Fruit fly (Drosophila melanogaster) whole organism, embryonic: Measurements from ENCODE around the gene CG15449.

Experiments used
- Abd-B ChIP-seq: fragments of 200-800 bp; sonication (Bioruptor generic); optimal IDR thresholded peaks from 2 replicates; lab custom pipeline; 2018; ENCODE audit warnings: missing biosample characterization, mild to moderate bottlenecking, missing genetic modification characterization, moderate library complexity
- Bdp1 ChIP-seq: fragments of 200-800 bp; sonication (Bioruptor generic); optimal IDR thresholded peaks from 3 replicates; lab custom pipeline; 2016; ENCODE audit warnings: missing biosample characterization, missing genetic modification characterization
- Bgb ChIP-seq: fragments of 200-800 bp; sonication (Bioruptor generic); IDR thresholded peaks from 2 replicates; pipeline ENCODE4 v1.3.6; 2022; ENCODE audit warnings: missing biosample characterization, missing genetic modification characterization; ENCODE audit not compliant: partially characterized antibody
- C15 ChIP-seq: fragments of 200-800 bp; sonication (Bioruptor generic); IDR thresholded peaks from 3 replicates; pipeline ENCODE4 v1.3.6; 2022; ENCODE audit warnings: missing biosample characterization, missing genetic modification characterization
- CG15073 ChIP-seq: fragments of 200-800 bp; sonication (Bioruptor generic); optimal IDR thresholded peaks from 2 replicates; lab custom pipeline; 2016; ENCODE audit warnings: missing biosample characterization, missing genetic modification characterization
- CG17359 ChIP-seq: fragments of 200-800 bp; sonication (Bioruptor generic); optimal IDR thresholded peaks from 3 replicates; lab custom pipeline; 2018; ENCODE audit warnings: missing biosample characterization, mild to moderate bottlenecking, missing genetic modification characterization, moderate library complexity
- CG17568 ChIP-seq: fragments of 200-800 bp; sonication (Bioruptor generic); optimal IDR thresholded peaks from 2 replicates; lab custom pipeline; 2018; ENCODE audit warnings: missing biosample characterization, mild to moderate bottlenecking, missing genetic modification characterization, moderate library complexity
- CG2120 ChIP-seq: fragments of 200-800 bp; sonication (Bioruptor generic); optimal IDR thresholded peaks from 3 replicates; lab custom pipeline; 2016; ENCODE audit warnings: missing biosample characterization, missing genetic modification characterization
- CG2202 ChIP-seq: fragments of 200-800 bp; sonication (Bioruptor generic); optimal IDR thresholded peaks from 2 replicates; lab custom pipeline; 2018; ENCODE audit warnings: missing biosample characterization, mild to moderate bottlenecking, missing genetic modification characterization
- CG2712 ChIP-seq: fragments of 200-800 bp; optimal IDR thresholded peaks from 3 replicates; lab custom pipeline; 2019; ENCODE audit warnings: missing biosample characterization, mild to moderate bottlenecking, missing genetic modification characterization, moderate library complexity
- CG3065 ChIP-seq: fragments of 200-800 bp; sonication (Bioruptor generic); optimal IDR thresholded peaks from 2 replicates; lab custom pipeline; 2016; ENCODE audit warnings: missing biosample characterization, missing genetic modification characterization
- CG3726 ChIP-seq: fragments of 200-800 bp; sonication (Bioruptor generic); IDR thresholded peaks from 3 replicates; pipeline ENCODE4, ENCODE4 v1.3.6; 2022; ENCODE audit warnings: missing biosample characterization, missing genetic modification characterization
- CG4328 ChIP-seq: fragments of 200-800 bp; sonication (Bioruptor generic); optimal IDR thresholded peaks from 3 replicates; lab custom pipeline; 2017; ENCODE audit warnings: missing biosample characterization, missing genetic modification reagents, missing genetic modification characterization
- CG4854 ChIP-seq: fragments of 200-800 bp; sonication (Bioruptor generic); optimal IDR thresholded peaks from 2 replicates; lab custom pipeline; 2016; ENCODE audit warnings: missing biosample characterization, missing genetic modification characterization, inconsistent platforms
- CG6254 ChIP-seq: fragments of 200-800 bp; sonication (Bioruptor generic); optimal IDR thresholded peaks from 3 replicates; lab custom pipeline; 2017; ENCODE audit warnings: mild to moderate bottlenecking, missing biosample characterization, missing genetic modification reagents, missing genetic modification characterization
- CG6765 ChIP-seq: fragments of 200-800 bp; sonication (Bioruptor generic); optimal IDR thresholded peaks from 3 replicates; lab custom pipeline; 2017; ENCODE audit warnings: missing biosample characterization, mild to moderate bottlenecking, missing genetic modification characterization
- CG7372 ChIP-seq: fragments of 200-800 bp; sonication (Bioruptor generic); IDR thresholded peaks from 2 replicates; pipeline ENCODE4 v1.3.6; 2022; ENCODE audit warnings: missing biosample characterization, missing genetic modification characterization
- CG7745 ChIP-seq: fragments of 200-800 bp; sonication (Bioruptor generic); optimal IDR thresholded peaks from 2 replicates; lab custom pipeline; 2018; ENCODE audit warnings: missing biosample characterization, mild to moderate bottlenecking, missing genetic modification characterization, moderate library complexity
- CG8944 ChIP-seq: fragments of 200-800 bp; sonication (Bioruptor generic); optimal IDR thresholded peaks from 3 replicates; lab custom pipeline; 2016; ENCODE audit warnings: missing biosample characterization, missing genetic modification characterization
- CG9215 ChIP-seq: fragments of 200-800 bp; sonication (Bioruptor generic); IDR thresholded peaks from 2 replicates; pipeline ENCODE4 v1.3.6; 2022; ENCODE audit warnings: missing biosample characterization, missing genetic modification characterization
- CG9609 ChIP-seq: fragments of 200-800 bp; sonication (Bioruptor generic); optimal IDR thresholded peaks from 3 replicates; lab custom pipeline; 2016; ENCODE audit warnings: missing biosample characterization, missing genetic modification characterization
- CG9727 ChIP-seq: fragments of 200-800 bp; sonication (Bioruptor generic); optimal IDR thresholded peaks from 3 replicates; lab custom pipeline; 2017; ENCODE audit warnings: missing biosample characterization, mild to moderate bottlenecking, missing genetic modification characterization
- Chrac-16 ChIP-seq: fragments of 200-800 bp; sonication (Bioruptor generic); optimal IDR thresholded peaks from 3 replicates; lab custom pipeline; 2016; ENCODE audit warnings: missing biosample characterization, missing genetic modification characterization
- D19B ChIP-seq: fragments of 200-800 bp; sonication (Bioruptor generic); optimal IDR thresholded peaks from 2 replicates; lab custom pipeline; 2017; ENCODE audit warnings: missing biosample characterization, mild to moderate bottlenecking, missing genetic modification characterization
- Dad ChIP-seq: fragments of 200-800 bp; sonication (Bioruptor generic); optimal IDR thresholded peaks from 3 replicates; lab custom pipeline; 2016; ENCODE audit warnings: missing biosample characterization, missing genetic modification characterization
- Dll ChIP-seq: fragments of 200-800 bp; sonication (Bioruptor generic); IDR thresholded peaks from 4 replicates; pipeline ENCODE4 v1.3.6; 2022; ENCODE audit warnings: missing biosample characterization, missing genetic modification characterization; ENCODE audit not compliant: partially characterized antibody
- Ets65A ChIP-seq: fragments of 200-800 bp; sonication (Bioruptor generic); peaks from one replicate; lab custom pipeline; 2016; ENCODE audit warnings: missing biosample characterization, missing genetic modification characterization
- Gsc ChIP-seq: fragments of 200-800 bp; sonication (Bioruptor generic); IDR thresholded peaks from 2 replicates; pipeline ENCODE4 v1.3.6; 2022; ENCODE audit warnings: missing biosample characterization, missing genetic modification characterization
- HHEX ChIP-seq: fragments of 200-800 bp; sonication (Bioruptor generic); optimal IDR thresholded peaks from 3 replicates; lab custom pipeline; 2017; ENCODE audit warnings: missing biosample characterization, mild to moderate bottlenecking, missing genetic modification characterization, missing genetic modification reagents
- MBD-R2 ChIP-seq: fragments of 200-800 bp; sonication (Bioruptor generic); IDR thresholded peaks from 2 replicates; pipeline ENCODE4 v1.3.6; 2022; ENCODE audit warnings: missing biosample characterization, missing genetic modification characterization
- Myb ChIP-seq: fragments of 200-800 bp; sonication (Bioruptor generic); optimal IDR thresholded peaks from 2 replicates; lab custom pipeline; 2016; ENCODE audit warnings: missing biosample characterization, missing genetic modification characterization
- NfI ChIP-seq: fragments of 200-800 bp; sonication (Bioruptor generic); optimal IDR thresholded peaks from 3 replicates; lab custom pipeline; 2018; ENCODE audit warnings: missing biosample characterization, mild to moderate bottlenecking, missing genetic modification characterization, moderate library complexity
- Ravus ChIP-seq: fragments of 200-800 bp; sonication (Bioruptor generic); IDR thresholded peaks from 2 replicates; pipeline ENCODE4 v1.3.6; 2022; ENCODE audit warnings: missing biosample characterization, missing genetic modification characterization
- ewg ChIP-seq: fragments of 200-800 bp; sonication (Bioruptor generic); optimal IDR thresholded peaks from 3 replicates; lab custom pipeline; 2017; ENCODE audit warnings: mild to moderate bottlenecking, missing biosample characterization, missing genetic modification reagents, missing genetic modification characterization
- fd3F ChIP-seq: fragments of 200-800 bp; sonication (Bioruptor generic); optimal IDR thresholded peaks from 2 replicates; lab custom pipeline; 2018; ENCODE audit warnings: missing biosample characterization, mild to moderate bottlenecking, missing genetic modification characterization, moderate library complexity
- gce ChIP-seq: fragments of 200-800 bp; sonication (Bioruptor generic); IDR thresholded peaks from 3 replicates; pipeline ENCODE4 v1.3.6; 2022; ENCODE audit warnings: missing biosample characterization, missing genetic modification characterization
- gcm ChIP-seq: fragments of 200-800 bp; sonication (Bioruptor generic); optimal IDR thresholded peaks from 2 replicates; lab custom pipeline; 2019; ENCODE audit warnings: missing biosample characterization, mild to moderate bottlenecking, missing genetic modification characterization, moderate library complexity
- kay ChIP-seq: fragments of 200-800 bp; sonication (Bioruptor generic); optimal IDR thresholded peaks from 2 replicates; lab custom pipeline; 2016; ENCODE audit warnings: missing biosample characterization, missing genetic modification characterization
- lab ChIP-seq: fragments of 200-800 bp; sonication (Bioruptor generic); optimal IDR thresholded peaks from 3 replicates; lab custom pipeline; 2017; ENCODE audit warnings: missing biosample characterization, missing genetic modification characterization, mild to moderate bottlenecking, moderate library complexity, missing genetic modification reagents
- lilli ChIP-seq: fragments of 200-800 bp; sonication (Bioruptor generic); optimal IDR thresholded peaks from 3 replicates; lab custom pipeline; 2016; ENCODE audit warnings: missing biosample characterization, missing genetic modification characterization
- lov ChIP-seq, 2 experiments: fragments of 200-800 bp in 1 of 2; fragments of >200 bp in 1 of 2; sonication (Bioruptor generic) in 1 of 2; IDR thresholded peaks in 1 of 2; optimal IDR thresholded peaks in 1 of 2; 2 replicates in 1 of 2; 3 replicates in 1 of 2; pipeline versions ENCODE4 v1.3.6 to Lab custom; 2017 to 2022; ENCODE audit warnings: missing biosample characterization in 1 of 2, missing genetic modification characterization in 1 of 2
- oc ChIP-seq: fragments of 200-800 bp; sonication (Bioruptor generic); optimal IDR thresholded peaks from 2 replicates; lab custom pipeline; 2018; ENCODE audit warnings: missing biosample characterization, mild to moderate bottlenecking, missing genetic modification characterization, moderate library complexity
- pros ChIP-seq: fragments of 200-800 bp; sonication (Bioruptor generic); optimal IDR thresholded peaks from 3 replicates; lab custom pipeline; 2019; ENCODE audit warnings: missing biosample characterization, mild to moderate bottlenecking, missing genetic modification characterization, moderate library complexity
- schlank ChIP-seq: fragments of 200-800 bp; sonication (Bioruptor generic); optimal IDR thresholded peaks from 2 replicates; lab custom pipeline; 2018; ENCODE audit warnings: missing biosample characterization, mild to moderate bottlenecking, missing genetic modification characterization
- sima ChIP-seq: fragments of 200-800 bp; sonication (Bioruptor generic); optimal IDR thresholded peaks from 2 replicates; lab custom pipeline; 2016; ENCODE audit warnings: missing biosample characterization, missing genetic modification characterization
- slp2 ChIP-seq: fragments of 200-800 bp; sonication (Bioruptor generic); optimal IDR thresholded peaks from 2 replicates; lab custom pipeline; 2016; ENCODE audit warnings: missing biosample characterization, missing genetic modification characterization
- twi ChIP-seq: fragments of 200-800 bp; optimal IDR thresholded peaks from 2 replicates; lab custom pipeline; 2019; ENCODE audit warnings: missing biosample characterization, mild to moderate bottlenecking, missing genetic modification characterization, moderate library complexity
- wdn ChIP-seq: fragments of 200-800 bp; sonication (Bioruptor generic); IDR thresholded peaks from 2 replicates; pipeline ENCODE4 v1.3.6; 2022; ENCODE audit warnings: missing biosample characterization, missing genetic modification characterization
- zen ChIP-seq: fragments of 200-800 bp; sonication (Bioruptor generic); optimal IDR thresholded peaks from 3 replicates; lab custom pipeline; 2018; ENCODE audit warnings: missing biosample characterization, mild to moderate bottlenecking, missing genetic modification characterization, moderate library complexity
- zf30C ChIP-seq: fragments of 200-800 bp; sonication (Bioruptor generic); optimal IDR thresholded peaks from 3 replicates; lab custom pipeline; 2018; ENCODE audit warnings: missing biosample characterization, mild to moderate bottlenecking, missing genetic modification characterization

Gene CG15449

DNA sequence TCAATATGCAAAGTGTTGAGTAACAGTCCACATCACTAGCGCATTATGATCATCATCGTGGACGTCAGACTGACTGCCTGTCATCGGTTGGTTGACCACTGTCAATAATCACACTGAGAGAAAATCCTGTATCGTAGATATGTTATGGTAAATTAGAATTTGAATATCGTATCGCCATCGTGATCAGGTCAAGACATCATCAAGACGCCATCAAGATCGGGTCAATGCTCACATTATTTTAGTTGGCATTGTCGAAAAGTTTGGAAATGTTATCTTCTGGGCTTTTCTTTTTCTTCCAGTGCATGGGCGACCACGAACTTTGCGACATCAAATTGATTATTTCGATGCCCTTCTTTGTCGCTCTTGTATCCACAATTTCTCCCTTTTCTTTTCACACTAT, 18.6 kb upstream of the CG15449 start (continued):
- TF ChIP-seq Myb (GFP tag; lab: Kevin White, UChicago), result peak; percentile 75
- peak; percentile 52; the same call in 1 of the 2 replicates for TF ChIP-seq Gsc (GFP tag; lab: Robert Waterston, UW)
- TF ChIP-seq C15, result no peak
- peak; percentile 91 for TF ChIP-seq gcm
- TF ChIP-seq schlank (tag; lab: Kevin White, UChicago), result peak; percentile 74
- TF ChIP-seq CG8944, result peak; percentile 90
- TF ChIP-seq zf30C (GFP tag; lab: Kevin White, UChicago), result peak; percentile 74
- TF ChIP-seq oc (tag; lab: Kevin White, UChicago), result peak; percentile 93
- peak; percentile 74 for TF ChIP-seq wdn
- peak; percentile 88 for TF ChIP-seq Abd-B (GFP tag; lab: Kevin White, UChicago)
- TF ChIP-seq lab (GFP tag; lab: Kevin White, UChicago), result peak; percentile 85
- TF ChIP-seq CG2712 (tag; lab: Kevin White, UChicago), result peak; percentile 88
- TF ChIP-seq gce, result peak; percentile 76; the same call in 2 of the 3 replicates
- TF ChIP-seq CG15073, result peak; percentile 61
- TF ChIP-seq NfI, result peak; percentile 93
- TF ChIP-seq Bgb, result no peak
- TF ChIP-seq CG3065 (GFP tag; lab: Kevin White, UChicago), result peak; percentile 80
- TF ChIP-seq zen, result peak; percentile 68
- peak; percentile 81 for TF ChIP-seq Bdp1
- peak; percentile 65 for TF ChIP-seq CG4328 (GFP tag; lab: Kevin White, UChicago)
- TF ChIP-seq sima, result peak; percentile 78
- peak; percentile 92 for TF ChIP-seq CG9609
- TF ChIP-seq pros (GFP tag; lab: Kevin White, UChicago), result peak; percentile 72
- peak; percentile 84 for TF ChIP-seq slp2
- no peak for TF ChIP-seq lov (optimal IDR thresholded peaks at IDR 0.05; lab: Kevin White, UChicago)
- peak; percentile 80; the same call in 2 of the 3 replicates for TF ChIP-seq lov (GFP tag; IDR thresholded peaks at IDR 0.05; lab: Robert Waterston, UW)
- peak; percentile 93 for TF ChIP-seq Dad (GFP tag; lab: Kevin White, UChicago)
- TF ChIP-seq HHEX (GFP tag; lab: Kevin White, UChicago), result peak; percentile 83
- TF ChIP-seq Chrac-16 (GFP tag; lab: Kevin White, UChicago), result peak; percentile 84
- peak; percentile 93 for TF ChIP-seq CG17359 (tag; lab: Kevin White, UChicago)
- TF ChIP-seq Ets65A, result peak; percentile 98
- TF ChIP-seq kay (GFP tag; lab: Kevin White, UChicago), result peak; percentile 73
- TF ChIP-seq CG4854 (GFP tag; lab: Kevin White, UChicago), result peak; percentile 72
- TF ChIP-seq CG3726 (GFP tag; lab: Robert Waterston, UW), result peak; percentile 75
- TF ChIP-seq CG17568 (GFP tag; lab: Kevin White, UChicago), result peak; percentile 88
- peak; percentile 12 for TF ChIP-seq CG7745 (tag; lab: Kevin White, UChicago)
- peak; percentile 83 for TF ChIP-seq fd3F (GFP tag; lab: Kevin White, UChicago)
- TF ChIP-seq CG9215 (GFP tag; lab: Robert Waterston, UW), result peak; percentile 43; the same call in 1 of the 2 replicates
- TF ChIP-seq CG7372 (GFP tag; lab: Robert Waterston, UW), result peak; percentile 43
- TF ChIP-seq Ravus (GFP tag; lab: Robert Waterston, UW), result peak; percentile 29; the same call in 1 of the 2 replicates
- TF ChIP-seq MBD-R2, result peak; percentile 52; the same call in 1 of the 2 replicates
- peak; percentile 83 for TF ChIP-seq CG6254
- peak; percentile 84 for TF ChIP-seq CG2202 (tag; lab: Kevin White, UChicago)
- TF ChIP-seq CG2120 (GFP tag; lab: Kevin White, UChicago), result peak; percentile 87
- no peak for TF ChIP-seq Dll (GFP tag; lab: Robert Waterston, UW)
- TF ChIP-seq ewg (GFP tag; lab: Kevin White, UChicago), result peak; percentile 88
- peak; percentile 20 for TF ChIP-seq D19B (GFP tag; lab: Kevin White, UChicago)
- TF ChIP-seq twi (tag; lab: Kevin White, UChicago), result peak; percentile 80
- TF ChIP-seq lilli (GFP tag; lab: Kevin White, UChicago), result peak; percentile 88
- peak; percentile 80 for TF ChIP-seq CG6765 (GFP tag; lab: Kevin White, UChicago)
- TF ChIP-seq CG9727, result peak; percentile 81
